Fruit fly (Drosophila melanogaster): ENCODE data around the gene RpL13.

dm6 chr2L:9966983-9967737 lies at the start of gene RpL13, which contains the start of gene Dref:
- TF ChIP-seq Dfd (GFP tag; optimal IDR thresholded peaks at IDR 0.05) (no peak), rgr (GFP tag; optimal IDR thresholded peaks at IDR 0.05) (peak; percentile 88), HLH106 (tag; optimal IDR thresholded peaks at IDR 0.05) (peak; percentile 81), Myc (optimal IDR thresholded peaks at IDR 0.05) (peak; percentile 77), woc (GFP tag; optimal IDR thresholded peaks at IDR 0.05) (peak; percentile 53), sv (GFP tag; optimal IDR thresholded peaks at IDR 0.05) (peak; percentile 65), psq (GFP tag; optimal IDR thresholded peaks at IDR 0.05) (peak; percentile 60), Hr78 (GFP tag; optimal IDR thresholded peaks at IDR 0.05) (no peak), CrebA (GFP tag; optimal IDR thresholded peaks at IDR 0.05; ENCODE audit: borderline replicate concordance) (no peak), CG32264 (GFP tag; optimal IDR thresholded peaks at IDR 0.05) (peak; percentile 57), OdsH (GFP tag; optimal IDR thresholded peaks at IDR 0.05) (peak; percentile 88)
